Worm (Caenorhabditis elegans): ENCODE measurements around the gene K10C2.6.

The K10C2.6 gene

ce11 chrX:6446564-6446963, 4.7 kb upstream of the K10C2.6 start, which contains the start of gene asp-14:
Gene asp-14 (minus strand): TSS chrX:6446664.
- TF ChIP-seq pha-2 (tag; optimal IDR thresholded peaks at IDR 0.05), result no peak
- no peak for TF ChIP-seq syd-9 (tag; optimal IDR thresholded peaks at IDR 0.05)
- no peak for TF ChIP-seq unc-42 (tag; optimal IDR thresholded peaks at IDR 0.05)
- TF ChIP-seq tbx-2 (tag; optimal IDR thresholded peaks at IDR 0.05), result no peak
- TF ChIP-seq fkh-10 (GFP tag; optimal IDR thresholded peaks at IDR 0.05), result no peak
- TF ChIP-seq dve-1 (tag; optimal IDR thresholded peaks at IDR 0.05), result no peak
- no peak for TF ChIP-seq K02D7.2 (tag; optimal IDR thresholded peaks at IDR 0.05)
- TF ChIP-seq ceh-9 (tag; optimal IDR thresholded peaks at IDR 0.05), result no peak
- no peak for TF ChIP-seq ama-1 (optimal IDR thresholded peaks at IDR 0.05)
- TF ChIP-seq pat-9 (tag; optimal IDR thresholded peaks at IDR 0.05), result no peak
- TF ChIP-seq elt-2 (tag; optimal IDR thresholded peaks at IDR 0.05), result no peak
- no peak for TF ChIP-seq madf-2 (tag; optimal IDR thresholded peaks at IDR 0.05)
- no peak for TF ChIP-seq ceh-24 (tag; optimal IDR thresholded peaks at IDR 0.05)
- no peak for TF ChIP-seq ceh-45 (GFP tag; IDR thresholded peaks at IDR 0.05)
- no peak for TF ChIP-seq pax-1 (tag; optimal IDR thresholded peaks at IDR 0.05)
- TF ChIP-seq dmd-4 (tag; optimal IDR thresholded peaks at IDR 0.05; ENCODE audit: borderline replicate concordance), result no peak
- TF ChIP-seq hlh-15 (tag; optimal IDR thresholded peaks at IDR 0.05), result no peak
- TF ChIP-seq ceh-48 (tag; optimal IDR thresholded peaks at IDR 0.05), result no peak
- TF ChIP-seq pqm-1 (tag; optimal IDR thresholded peaks at IDR 0.05), result no peak

- no peak for TF ChIP-seq npax-4 (tag; optimal IDR thresholded peaks at IDR 0.05)
- no peak for TF ChIP-seq pha-4 (tag; optimal IDR thresholded peaks at IDR 0.05)
- TF ChIP-seq tbx-7 (tag; optimal IDR thresholded peaks at IDR 0.05), result no peak
- TF ChIP-seq C38D4.7 (GFP tag; optimal IDR thresholded peaks at IDR 0.05), result no peak
- peak; percentile 61 for TF ChIP-seq hlh-30 (tag; optimal IDR thresholded peaks at IDR 0.05; ENCODE audit: insufficient read depth)
- TF ChIP-seq odd-2 (tag; optimal IDR thresholded peaks at IDR 0.05), result no peak
- TF ChIP-seq ceh-30 (tag; optimal IDR thresholded peaks at IDR 0.05), result no peak
- TF ChIP-seq tbx-2 (tag; optimal IDR thresholded peaks at IDR 0.05), result no peak
- no peak for TF ChIP-seq pax-1 (tag; optimal IDR thresholded peaks at IDR 0.05)
- no peak for TF ChIP-seq ceh-6 (GFP tag; optimal IDR thresholded peaks at IDR 0.05)
- TF ChIP-seq unc-55 (GFP tag; optimal IDR thresholded peaks at IDR 0.05), result no peak
- peak; percentile 22 for TF ChIP-seq elt-2 (tag; optimal IDR thresholded peaks at IDR 0.05)
Observed at ce11 chrX:6448866-6449400, 2.3 kb upstream of the K10C2.6 start, which contains the start of gene fah-1. Gene fah-1 (minus strand): TSS chrX:6448916.

ce11 chrX:6455157-6455556, 3.9 kb downstream of the K10C2.6 start, which contains the start of gene nas-33:
Gene nas-33 (minus strand): TSS chrX:6455257.
- TF ChIP-seq pat-9 (tag; optimal IDR thresholded peaks at IDR 0.05) (no peak), lim-6 (tag; optimal IDR thresholded peaks at IDR 0.05) (no peak), Y22D7AL.16 (tag; optimal IDR thresholded peaks at IDR 0.05) (no peak), C38D4.7 (GFP tag; optimal IDR thresholded peaks at IDR 0.05) (no peak), sdc-2 (tag; optimal IDR thresholded peaks at IDR 0.05) (no peak), rnt-1 (tag; optimal IDR thresholded peaks at IDR 0.05) (no peak), fkh-6 (tag; optimal IDR thresholded peaks at IDR 0.05) (no peak), dmd-4 (tag; optimal IDR thresholded peaks at IDR 0.05; ENCODE audit: borderline replicate concordance) (no peak), ceh-9 (tag; optimal IDR thresholded peaks at IDR 0.05) (no peak), ceh-45 (GFP tag; IDR thresholded peaks at IDR 0.05) (no peak), unc-42 (tag; optimal IDR thresholded peaks at IDR 0.05) (no peak), unc-55 (GFP tag; optimal IDR thresholded peaks at IDR 0.05) (no peak)

ce11 chrX:6456567-6456966, 5.3 kb downstream of the K10C2.6 start, which contains the start of gene pept-1:
Gene pept-1 (plus strand): TSS chrX:6456872.
- TF ChIP-seq elt-2 (tag; optimal IDR thresholded peaks at IDR 0.05) (peak; percentile 19), unc-86 (tag; optimal IDR thresholded peaks at IDR 0.05) (no peak)

ce11 chrX:6458001-6458400, 6.8 kb downstream of the K10C2.6 start:
- TF ChIP-seq ahr-1 (tag; optimal IDR thresholded peaks at IDR 0.05) (no peak), hlh-8 (tag; optimal IDR thresholded peaks at IDR 0.05) (no peak), T23F11.4 (GFP tag; optimal IDR thresholded peaks at IDR 0.05) (no peak), fkh-6 (tag; optimal IDR thresholded peaks at IDR 0.05) (no peak), ceh-45 (GFP tag; IDR thresholded peaks at IDR 0.05) (no peak), syd-9 (tag; optimal IDR thresholded peaks at IDR 0.05) (no peak), ets-4 (tag; optimal IDR thresholded peaks at IDR 0.05) (no peak), unc-42 (tag; optimal IDR thresholded peaks at IDR 0.05) (no peak), ceh-24 (tag; optimal IDR thresholded peaks at IDR 0.05) (no peak), pha-2 (tag; optimal IDR thresholded peaks at IDR 0.05) (no peak), zip-5 (tag; optimal IDR thresholded peaks at IDR 0.05) (no peak), elt-2 (tag; optimal IDR thresholded peaks at IDR 0.05) (no peak), rnt-1 (tag; optimal IDR thresholded peaks at IDR 0.05) (no peak), mec-3 (tag; optimal IDR thresholded peaks at IDR 0.05; ENCODE audit: borderline replicate concordance) (no peak), ref-2 (tag; optimal IDR thresholded peaks at IDR 0.05) (no peak)

Data from whole organism, late embryonic.